Worm (Caenorhabditis elegans) whole organism, L3 larva: ENCODE data around the gene atl-1.

ENCODE experiments used
- ZK546.5 ChIP-seq: sonication (generic microtip); optimal IDR thresholded peaks from 2 replicates; lab custom pipeline; 2017; ENCODE audit warnings: missing biosample characterization, missing genetic modification characterization
- ama-1 ChIP-seq: fragments of 150-350 bp; optimal IDR thresholded peaks from 2 replicates; lab custom pipeline; 2018
- ceh-28 ChIP-seq: fragments of 150-350 bp; optimal IDR thresholded peaks from 2 replicates; lab custom pipeline; 2014; ENCODE audit warnings: missing biosample characterization, missing genetic modification reagents, missing genetic modification characterization
- ceh-82 ChIP-seq: fragments of 150-350 bp; optimal IDR thresholded peaks from 2 replicates; lab custom pipeline; 2014; ENCODE audit warnings: missing biosample characterization, missing genetic modification characterization
- ceh-9 ChIP-seq: sonication (generic microtip); optimal IDR thresholded peaks from 2 replicates; lab custom pipeline; 2018; ENCODE audit warnings: missing biosample characterization, missing genetic modification characterization
- daf-12 ChIP-seq: fragments of 150-350 bp; optimal IDR thresholded peaks from 2 replicates; lab custom pipeline; 2014; ENCODE audit warnings: missing biosample characterization, missing genetic modification reagents, missing genetic modification characterization
- egl-27 ChIP-seq: sonication (generic microtip); optimal IDR thresholded peaks from 4 replicates; lab custom pipeline; 2017; ENCODE audit warnings: missing biosample characterization, missing genetic modification reagents, missing genetic modification characterization
- elt-2 ChIP-seq: sonication (generic microtip); optimal IDR thresholded peaks from 2 replicates; lab custom pipeline; 2016; ENCODE audit warnings: missing genetic modification reagents, mild to moderate bottlenecking, missing genetic modification characterization, missing compliant biosample characterization
- elt-3 ChIP-seq, 3 experiments: fragments of 150-350 bp in 1 of 3; sonication (generic microtip) in 2 of 3; optimal IDR thresholded peaks; 2 replicates in 2 of 3; 4 replicates in 1 of 3; lab custom pipeline; 2014 to 2017; ENCODE audit warnings: missing biosample characterization in 3 of 3, missing genetic modification characterization in 3 of 3
- eor-1 ChIP-seq, 2 experiments: fragments of 150-350 bp; optimal IDR thresholded peaks; 2 replicates each; lab custom pipeline; 2014 to 2018; ENCODE audit warnings: missing biosample characterization in 2 of 2, missing genetic modification characterization in 2 of 2
- fkh-2 ChIP-seq: fragments of 150-350 bp; optimal IDR thresholded peaks from 2 replicates; lab custom pipeline; 2014; ENCODE audit warnings: missing biosample characterization, missing genetic modification reagents, missing genetic modification characterization
- jun-1 ChIP-seq: fragments of 150-350 bp; optimal IDR thresholded peaks from 2 replicates; lab custom pipeline; 2014; ENCODE audit warnings: missing biosample characterization, missing genetic modification reagents, missing genetic modification characterization
- lin-39 ChIP-seq: fragments of 150-350 bp; optimal IDR thresholded peaks from 2 replicates; lab custom pipeline; 2018; ENCODE audit warnings: missing biosample characterization, missing genetic modification reagents, missing genetic modification characterization
- mdl-1 ChIP-seq: fragments of 150-350 bp; optimal IDR thresholded peaks from 2 replicates; lab custom pipeline; 2014; ENCODE audit warnings: missing biosample characterization, missing genetic modification characterization
- nfya-1 ChIP-seq: sonication (generic microtip); optimal IDR thresholded peaks from 2 replicates; lab custom pipeline; 2017; ENCODE audit warnings: missing genetic modification characterization, mild to moderate bottlenecking, missing compliant biosample characterization, antibody characterized with exemption, moderate library complexity; ENCODE audit not compliant: insufficient read depth
- nhr-11 ChIP-seq: fragments of 150-350 bp; optimal IDR thresholded peaks from 2 replicates; lab custom pipeline; 2014; ENCODE audit warnings: missing biosample characterization, missing genetic modification characterization
- nhr-12 ChIP-seq: fragments of 150-350 bp; optimal IDR thresholded peaks from 2 replicates; lab custom pipeline; 2014; ENCODE audit warnings: missing biosample characterization, missing genetic modification characterization
- nhr-237 ChIP-seq: fragments of 150-350 bp; optimal IDR thresholded peaks from 2 replicates; lab custom pipeline; 2014; ENCODE audit warnings: missing biosample characterization, missing genetic modification characterization
- nhr-25 ChIP-seq: sonication (generic microtip); optimal IDR thresholded peaks from 2 replicates; lab custom pipeline; 2017; ENCODE audit warnings: missing biosample characterization, missing genetic modification characterization
- nhr-28 ChIP-seq: fragments of 150-350 bp; optimal IDR thresholded peaks from 2 replicates; lab custom pipeline; 2014; ENCODE audit warnings: missing biosample characterization, missing genetic modification characterization
- nhr-67 ChIP-seq: fragments of 150-350 bp; optimal IDR thresholded peaks from 2 replicates; lab custom pipeline; 2014; ENCODE audit warnings: missing biosample characterization, missing genetic modification characterization
- nhr-76 ChIP-seq: fragments of 150-350 bp; sonication (generic microtip); optimal IDR thresholded peaks from 5 replicates; lab custom pipeline; 2014; ENCODE audit warnings: missing biosample characterization, missing genetic modification characterization
- nhr-77 ChIP-seq: fragments of 150-350 bp; optimal IDR thresholded peaks from 2 replicates; lab custom pipeline; 2014; ENCODE audit warnings: missing biosample characterization, missing genetic modification characterization
- sea-2 ChIP-seq: fragments of 150-350 bp; sonication (generic microtip); optimal IDR thresholded peaks from 4 replicates; lab custom pipeline; 2014; ENCODE audit warnings: missing biosample characterization, missing genetic modification reagents, missing genetic modification characterization
- tbx-2 ChIP-seq: sonication (generic microtip); optimal IDR thresholded peaks from 2 replicates; lab custom pipeline; 2016; ENCODE audit warnings: mild to moderate bottlenecking, missing genetic modification characterization, missing compliant biosample characterization
- unc-39 ChIP-seq: sonication (generic microtip); optimal IDR thresholded peaks from 4 replicates; lab custom pipeline; 2017; ENCODE audit warnings: missing biosample characterization, missing genetic modification characterization
- zag-1 ChIP-seq: fragments of 150-350 bp; optimal IDR thresholded peaks from 2 replicates; lab custom pipeline; 2014; ENCODE audit warnings: missing biosample characterization, missing genetic modification characterization
- ztf-11 ChIP-seq: fragments of 150-350 bp; optimal IDR thresholded peaks from 2 replicates; lab custom pipeline; 2014; ENCODE audit warnings: missing biosample characterization, missing genetic modification characterization

atl-1 gene

ce11 chrV:9630542-9630941 is 14.9 kb downstream of the atl-1 start:
- no peak for TF ChIP-seq nhr-77 (tag; lab: Kevin White, UChicago)
- TF ChIP-seq unc-39 = no peak
- no peak for TF ChIP-seq nfya-1 (tag; lab: Kevin White, UChicago)
- no peak for TF ChIP-seq ceh-9 (tag; lab: Kevin White, UChicago)
- no peak for TF ChIP-seq ama-1 (lab: Kevin White, UChicago)
- no peak for TF ChIP-seq eor-1 (tag; optimal IDR thresholded peaks at IDR 0.05; lab: Kevin White, UChicago)
- no peak for TF ChIP-seq ztf-11
- no peak for TF ChIP-seq ceh-82 (tag; lab: Kevin White, UChicago)
- no peak for TF ChIP-seq nhr-67
- no peak for TF ChIP-seq lin-39 (tag; lab: Kevin White, UChicago)
- no peak for TF ChIP-seq ZK546.5 (tag; lab: Kevin White, UChicago)
- no peak for TF ChIP-seq jun-1 (tag; lab: Kevin White, UChicago)

- TF ChIP-seq ZK546.5 (tag; lab: Kevin White, UChicago) (no peak), nhr-25 (tag; lab: Kevin White, UChicago) (peak; percentile 26)
Measured at ce11 chrV:9629643-9630042, 15.8 kb downstream of the atl-1 start, which contains the start of gene col-146. Gene col-146, plus strand, starts transcription at chrV:9629943.

DNA sequence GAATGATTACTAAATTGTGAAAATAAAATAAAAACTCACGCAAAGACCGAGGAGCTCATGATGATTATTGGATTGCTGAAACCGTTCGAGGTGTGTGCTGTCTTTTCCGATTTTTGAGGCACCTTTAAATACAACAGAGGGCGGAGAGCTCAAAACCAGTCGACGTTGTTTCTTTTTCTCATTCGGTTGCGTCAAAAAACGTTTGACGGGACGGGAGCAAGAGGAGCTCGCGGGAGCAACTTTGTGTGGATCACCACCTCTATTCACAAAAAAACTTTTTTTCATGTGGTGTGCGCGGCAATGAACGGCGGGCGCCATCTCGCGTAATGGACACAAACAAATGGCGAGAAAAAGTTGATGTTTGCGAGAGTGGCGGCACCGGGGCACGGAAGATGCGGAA is 16.3 kb downstream of the atl-1 start, which contains the start of gene idpc-3:
Gene idpc-3, minus strand, starts transcription at position 101 of the 400 bp plus-strand sequence.
- TF ChIP-seq tbx-2 (tag; lab: Kevin White, UChicago) (no peak), zag-1 (tag; lab: Kevin White, UChicago) (no peak), mdl-1 (no peak), nhr-28 (tag; lab: Kevin White, UChicago) (no peak), ceh-28 (tag; lab: Kevin White, UChicago) (no peak), nfya-1 (tag; lab: Kevin White, UChicago) (no peak), ceh-9 (tag; lab: Kevin White, UChicago) (no peak), elt-2 (tag; lab: Kevin White, UChicago) (no peak), nhr-25 (tag; lab: Kevin White, UChicago) (no peak), unc-39 (no peak), lin-39 (tag; lab: Kevin White, UChicago) (no peak), egl-27 (no peak), elt-3 (tag; optimal IDR thresholded peaks at IDR 0.05; lab: Kevin White, UChicago) (no peak), eor-1 (tag; optimal IDR thresholded peaks at IDR 0.05; lab: Kevin White, UChicago) (no peak)

DNA sequence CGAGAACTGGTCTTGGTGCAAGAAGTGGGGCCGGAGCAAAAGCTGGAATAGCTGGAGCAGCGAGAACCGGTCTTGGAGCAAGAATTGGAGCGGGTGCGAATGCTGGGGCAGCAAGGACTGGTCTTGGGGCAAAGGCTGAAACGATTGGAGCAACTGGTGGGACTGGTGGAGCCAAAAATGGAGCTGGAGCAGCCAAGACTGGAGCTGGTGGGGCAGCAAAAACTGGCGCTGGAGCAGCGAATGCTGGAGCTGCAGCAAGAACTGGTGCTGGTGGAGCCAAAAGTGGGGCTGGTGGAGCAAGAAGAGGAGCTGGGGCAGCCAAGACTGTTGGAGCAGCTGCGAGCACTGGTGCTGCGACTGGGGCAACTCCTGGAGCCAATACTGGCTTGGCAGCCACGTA is 16.8 kb downstream of the atl-1 start:
- TF ChIP-seq nhr-28 (tag; lab: Kevin White, UChicago) (no peak), nhr-76 (tag; lab: Kevin White, UChicago) (no peak)

DNA sequence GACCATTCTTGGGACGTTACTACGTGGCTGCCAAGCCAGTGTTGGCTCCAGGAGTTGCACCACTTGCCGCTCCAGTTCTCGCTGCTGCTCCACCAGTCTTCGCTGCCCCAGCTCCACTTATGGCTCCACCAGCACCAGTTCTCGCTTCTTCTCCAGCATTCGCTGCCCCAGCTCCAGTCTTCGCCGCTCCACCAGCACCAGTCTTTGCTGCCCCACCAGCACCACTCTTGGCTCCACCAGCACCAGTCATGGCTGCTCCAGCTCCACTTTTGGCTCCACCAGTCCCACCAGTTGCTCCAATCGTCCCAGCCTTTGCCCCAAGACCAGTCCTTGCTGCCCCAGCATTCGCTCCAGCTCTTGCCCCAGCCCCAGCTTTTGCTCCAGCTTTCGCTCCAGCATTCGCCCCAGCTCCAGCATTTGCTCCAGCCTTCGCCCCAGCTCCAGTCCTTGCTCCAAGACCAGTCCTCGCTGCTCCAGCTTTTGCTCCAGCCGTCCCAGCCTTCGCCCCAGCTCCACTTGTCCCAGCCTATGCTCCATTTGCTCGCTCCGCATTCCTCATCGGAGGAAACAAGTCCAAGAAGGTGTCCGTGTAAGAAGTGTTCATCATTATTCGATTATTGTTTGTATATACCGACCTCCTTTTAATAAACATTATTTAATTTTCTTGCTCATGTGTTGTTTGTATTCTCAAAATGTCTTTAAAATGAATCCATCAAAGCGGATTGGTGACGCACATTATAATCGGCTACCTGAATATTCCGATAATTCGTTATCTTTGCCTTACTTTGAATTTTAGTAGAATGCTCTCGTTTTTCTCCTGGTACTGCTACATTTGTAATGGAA is 19.6 kb downstream of the atl-1 start, which contains the start of gene T06E4.7:
Gene T06E4.7, plus strand, starts transcription at position 793 of the 843 bp plus-strand sequence.
- TF ChIP-seq egl-27 (no peak), nhr-12 (tag; lab: Kevin White, UChicago) (no peak), nhr-67 (no peak), ama-1 (lab: Kevin White, UChicago) (no peak), ceh-82 (tag; lab: Kevin White, UChicago) (no peak), nhr-11 (tag; lab: Kevin White, UChicago) (no peak), daf-12 (tag; lab: Kevin White, UChicago) (no peak), fkh-2 (tag; lab: Kevin White, UChicago) (no peak), elt-2 (tag; lab: Kevin White, UChicago) (no peak), zag-1 (tag; lab: Kevin White, UChicago) (no peak), sea-2 (GFP tag; lab: Kevin White, UChicago) (no peak), nhr-25 (tag; lab: Kevin White, UChicago) (no peak), ceh-9 (tag; lab: Kevin White, UChicago) (no peak), ceh-28 (tag; lab: Kevin White, UChicago) (no peak), tbx-2 (tag; lab: Kevin White, UChicago) (no peak)

ce11 chrV:9625122-9625521 is 20.3 kb downstream of the atl-1 start, which contains the start of gene idpc-4:
Gene idpc-4, plus strand, starts transcription at chrV:9625422.
- no peak for TF ChIP-seq ztf-11
- no peak for TF ChIP-seq sea-2 (GFP tag; lab: Kevin White, UChicago)
- TF ChIP-seq nhr-237 = no peak
- TF ChIP-seq, all 47 proteins: peak for 0
